Worm (Caenorhabditis elegans): ENCODE results near the gene T10B10.4.

The T10B10.4 gene

DNA sequence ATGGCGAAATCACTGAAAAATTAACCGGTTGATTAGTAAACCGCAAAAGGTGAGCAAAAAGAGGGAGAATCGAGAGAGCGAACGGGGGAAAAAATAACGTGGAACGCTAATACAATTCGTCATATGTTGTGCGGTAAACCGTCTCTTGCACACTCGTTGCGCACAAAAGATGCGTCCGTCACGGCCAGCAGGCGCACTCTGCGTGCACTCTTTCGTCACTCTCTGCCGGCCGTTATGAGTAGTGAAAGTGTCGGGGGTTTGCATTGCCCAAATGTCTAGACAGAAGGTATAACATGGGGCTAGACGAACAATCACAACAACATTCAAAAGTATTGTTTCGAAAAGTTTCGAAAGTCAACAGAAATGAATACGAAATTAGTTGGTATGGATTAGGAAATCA, 8.5 kb upstream of the T10B10.4 start, which contains the start of gene pkhm-2 (continued):
- TF ChIP-seq cebp-2 (GFP tag; IDR thresholded peaks at IDR 0.05) (0 out of 2 replicates have a peak, but pooled peaks have one; percentile 64), ceh-100 (GFP tag; IDR thresholded peaks at IDR 0.05) (no peak), die-1 (tag; optimal IDR thresholded peaks at IDR 0.05) (no peak), gei-17 (GFP tag; optimal IDR thresholded peaks at IDR 0.05) (peak; percentile 84), somi-1 (GFP tag; optimal IDR thresholded peaks at IDR 0.05) (no peak), ceh-79 (tag; optimal IDR thresholded peaks at IDR 0.05) (no peak), Y95B8A.8 (GFP tag; IDR thresholded peaks at IDR 0.05) (no peak), F22D6.2 (tag; optimal IDR thresholded peaks at IDR 0.05) (peak; percentile 6), unc-62 (GFP tag; optimal IDR thresholded peaks at IDR 0.05) (no peak), ekl-4 (GFP tag; IDR thresholded peaks at IDR 0.05) (peak; percentile 85), aptf-2 (GFP tag; conservative IDR thresholded peaks at IDR 0.05) (no peak), dpff-1 (tag; optimal IDR thresholded peaks at IDR 0.05) (no peak), T07F8.4 (tag; optimal IDR thresholded peaks at IDR 0.05) (no peak), B0035.1 (tag; optimal IDR thresholded peaks at IDR 0.05) (no peak), Y56A3A.18 (GFP tag; IDR thresholded peaks at IDR 0.05) (no peak), nhr-179 (tag; optimal IDR thresholded peaks at IDR 0.05) (no peak), F37B4.10 (GFP tag; IDR thresholded peaks at IDR 0.05) (no peak), aptf-3 (GFP tag; IDR thresholded peaks at IDR 0.05) (no peak), chd-7 (tag; optimal IDR thresholded peaks at IDR 0.05) (peak; percentile 75), ceh-91 (GFP tag; IDR thresholded peaks at IDR 0.05) (no peak), F52B5.7 (tag; optimal IDR thresholded peaks at IDR 0.05) (no peak), egl-44 (GFP tag; IDR thresholded peaks at IDR 0.05) (peak; percentile 79; the same call in 1 of the 2 replicates), B0019.2 (GFP tag; conservative IDR thresholded peaks at IDR 0.05) (no peak), dpl-1 (GFP tag; optimal IDR thresholded peaks at IDR 0.05) (peak; percentile 33), sdz-38 (tag; optimal IDR thresholded peaks at IDR 0.05) (no peak), xnd-1 (tag; optimal IDR thresholded peaks at IDR 0.05) (no peak), madf-3 (GFP tag; IDR thresholded peaks at IDR 0.05) (no peak), egl-18 (GFP tag; IDR thresholded peaks at IDR 0.05) (peak; percentile 88), nfyb-1 (GFP tag; IDR thresholded peaks at IDR 0.05) (peak; percentile 86), hmg-1.2 (GFP tag; IDR thresholded peaks at IDR 0.05) (peak; percentile 61), F55B11.4 (tag; optimal IDR thresholded peaks at IDR 0.05; ENCODE audit: borderline replicate concordance, insufficient read depth) (no peak), B0261.1 (tag; optimal IDR thresholded peaks at IDR 0.05) (peak; percentile 22), nhr-27 (tag; optimal IDR thresholded peaks at IDR 0.05) (no peak), ccch-3 (GFP tag; optimal IDR thresholded peaks at IDR 0.05) (no peak), F49E8.2 (tag; optimal IDR thresholded peaks at IDR 0.05; ENCODE audit: insufficient read depth) (no peak), ztf-3 (GFP tag; optimal IDR thresholded peaks at IDR 0.05) (peak; percentile 17), lin-40 (tag; optimal IDR thresholded peaks at IDR 0.05) (peak; percentile 93), unc-130 (GFP tag; optimal IDR thresholded peaks at IDR 0.05) (no peak), mxl-1 (tag; optimal IDR thresholded peaks at IDR 0.05) (no peak), atf-7 (tag; optimal IDR thresholded peaks at IDR 0.05) (peak; percentile 68), B0336.3 (GFP tag; IDR thresholded peaks at IDR 0.05) (peak; percentile 81), snpc-1.1 (tag; optimal IDR thresholded peaks at IDR 0.05; ENCODE audit: insufficient read depth) (peak; percentile 40), nhr-90 (tag; optimal IDR thresholded peaks at IDR 0.05) (peak; percentile 29), ztf-26 (tag; optimal IDR thresholded peaks at IDR 0.05) (peak; percentile 86), Y53G8AR.9 (GFP tag; conservative IDR thresholded peaks at IDR 0.05) (peak; percentile 80), tbp1 (GFP tag; optimal IDR thresholded peaks at IDR 0.05) (peak; percentile 57), repo-1 (tag; optimal IDR thresholded peaks at IDR 0.05) (peak; percentile 76), ets-4 (GFP tag; optimal IDR thresholded peaks at IDR 0.05) (peak; percentile 89), hmg-20 (GFP tag; IDR thresholded peaks at IDR 0.05) (0 out of 2 replicates have a peak, but pooled peaks have one; percentile 52), Y53F4B.3 (GFP tag; IDR thresholded peaks at IDR 0.05) (no peak)

Data from whole organism, young adult.